Fruit fly (Drosophila melanogaster) whole organism: Measurements from ENCODE around the gene djl.

ENCODE experiments used
- Dll ChIP-seq: fragments of >200 bp; optimal IDR thresholded peaks from 2 replicates; lab custom pipeline; 2017
- psq ChIP-seq: fragments of >200 bp; optimal IDR thresholded peaks from 2 replicates; lab custom pipeline; 2017

DNA sequence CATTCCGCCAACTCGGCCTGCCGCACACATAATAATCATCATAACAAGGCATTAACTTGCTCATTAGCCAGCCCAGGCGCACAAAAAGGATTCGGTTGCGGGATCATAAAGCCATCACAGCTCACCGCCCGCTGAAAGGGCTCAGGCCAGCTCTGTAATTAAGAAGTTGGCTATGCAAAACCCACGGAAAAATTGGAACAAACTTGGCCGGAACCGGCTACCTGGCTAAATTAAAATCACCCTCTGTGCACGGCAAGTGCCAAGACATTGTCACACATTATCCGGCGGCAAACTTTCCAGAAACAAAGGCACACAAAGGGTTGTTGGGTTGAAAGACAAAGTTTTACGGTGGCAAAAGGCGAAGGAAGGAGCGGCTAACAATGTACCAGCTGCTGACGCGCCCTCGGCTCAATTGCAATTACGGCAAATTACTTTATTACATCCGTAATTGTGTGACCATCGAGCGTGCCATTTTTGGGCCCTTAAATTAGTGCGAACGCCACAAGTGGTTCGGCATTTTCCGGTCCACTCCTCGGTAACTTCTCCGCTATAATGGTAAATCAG, 24.8 kb upstream of the djl start:
- no peak for TF ChIP-seq psq (lab: Kevin White, UChicago)
- TF ChIP-seq Dll (lab: Kevin White, UChicago), result no peak
